Worm (Caenorhabditis elegans) whole organism, L2 larva: ENCODE results near the gene reps-1.

Experiments
- C34F6.9 ChIP-seq: fragments of 150-350 bp; optimal IDR thresholded peaks from 2 replicates; lab custom pipeline; 2014; ENCODE audit warnings: missing biosample characterization, missing genetic modification characterization
- F13H6.1 ChIP-seq: sonication (generic microtip); optimal IDR thresholded peaks from 2 replicates; lab custom pipeline; 2016; ENCODE audit warnings: missing genetic modification characterization, missing compliant biosample characterization
- R02D3.7 ChIP-seq: fragments of 150-350 bp; optimal IDR thresholded peaks from 2 replicates; lab custom pipeline; 2014; ENCODE audit warnings: missing biosample characterization, missing genetic modification characterization
- Y55F3AM.14 ChIP-seq: fragments of 200-800 bp; sonication (Bioruptor generic); optimal IDR thresholded peaks from 2 replicates; lab custom pipeline; 2018; ENCODE audit warnings: mild to moderate bottlenecking, missing genetic modification characterization, missing compliant biosample characterization
- ZK546.5 ChIP-seq: sonication (generic microtip); optimal IDR thresholded peaks from 2 replicates; lab custom pipeline; 2017; ENCODE audit warnings: missing biosample characterization, missing genetic modification characterization
- alr-1 ChIP-seq: fragments of 150-350 bp; optimal IDR thresholded peaks from 2 replicates; lab custom pipeline; 2014; ENCODE audit warnings: missing biosample characterization, missing genetic modification characterization
- aly-2 ChIP-seq: fragments of 150-350 bp; optimal IDR thresholded peaks from 2 replicates; lab custom pipeline; 2014; ENCODE audit warnings: missing biosample characterization, missing genetic modification characterization
- ama-1 ChIP-seq: fragments of 150-350 bp; optimal IDR thresholded peaks from 2 replicates; lab custom pipeline; 2018; ENCODE audit warnings: inconsistent platforms
- blmp-1 ChIP-seq: sonication (generic microtip); optimal IDR thresholded peaks from 2 replicates; lab custom pipeline; 2017; ENCODE audit warnings: missing genetic modification characterization, mild to moderate bottlenecking, missing compliant biosample characterization, antibody characterized with exemption, moderate library complexity; ENCODE audit not compliant: insufficient read depth
- ceh-16 ChIP-seq: fragments of 150-350 bp; optimal IDR thresholded peaks from 2 replicates; lab custom pipeline; 2014; ENCODE audit warnings: missing biosample characterization, missing genetic modification characterization
- ceh-82 ChIP-seq: fragments of 150-350 bp; optimal IDR thresholded peaks from 2 replicates; lab custom pipeline; 2014; ENCODE audit warnings: missing biosample characterization, missing genetic modification characterization
- crh-2 ChIP-seq: sonication (generic microtip); optimal IDR thresholded peaks from 2 replicates; lab custom pipeline; 2017; ENCODE audit warnings: missing biosample characterization, missing genetic modification characterization
- dmd-4 ChIP-seq: sonication (generic microtip); optimal IDR thresholded peaks from 2 replicates; lab custom pipeline; 2017; ENCODE audit warnings: missing biosample characterization, missing genetic modification characterization
- egl-27 ChIP-seq: sonication (generic microtip); optimal IDR thresholded peaks from 3 replicates; lab custom pipeline; 2017; ENCODE audit warnings: missing biosample characterization, missing genetic modification reagents, missing genetic modification characterization
- elt-1 ChIP-seq: fragments of 150-350 bp; optimal IDR thresholded peaks from 2 replicates; lab custom pipeline; 2014; ENCODE audit warnings: missing biosample characterization, missing genetic modification characterization
- elt-3 ChIP-seq: sonication (generic microtip); optimal IDR thresholded peaks from 2 replicates; lab custom pipeline; 2017; ENCODE audit warnings: missing biosample characterization, missing genetic modification characterization
- fos-1 ChIP-seq: fragments of 150-350 bp; optimal IDR thresholded peaks from 2 replicates; lab custom pipeline; 2014; ENCODE audit warnings: missing biosample characterization, missing genetic modification characterization
- gmeb-1 ChIP-seq: fragments of 150-350 bp; optimal IDR thresholded peaks from 2 replicates; lab custom pipeline; 2014; ENCODE audit warnings: missing biosample characterization, missing genetic modification characterization
- lin-11 ChIP-seq: fragments of 150-350 bp; sonication (generic microtip); optimal IDR thresholded peaks from 2 replicates; lab custom pipeline; 2014; ENCODE audit warnings: missing biosample characterization, missing genetic modification characterization, inconsistent platforms, mixed read lengths
- lin-13 ChIP-seq: fragments of 150-350 bp; optimal IDR thresholded peaks from 2 replicates; lab custom pipeline; 2014; ENCODE audit warnings: missing biosample characterization, missing genetic modification reagents, missing genetic modification characterization
- lin-39 ChIP-seq: fragments of 150-350 bp; optimal IDR thresholded peaks from 2 replicates; lab custom pipeline; 2014; ENCODE audit warnings: missing biosample characterization, missing genetic modification reagents, missing genetic modification characterization
- lsy-2 ChIP-seq, 2 experiments: fragments of 150-350 bp in 1 of 2; sonication (generic microtip) in 1 of 2; optimal IDR thresholded peaks; 2 replicates each; lab custom pipeline; 2014 to 2017; ENCODE audit warnings: missing biosample characterization in 2 of 2, missing genetic modification characterization in 2 of 2
- mab-5 ChIP-seq: fragments of 150-350 bp; optimal IDR thresholded peaks from 2 replicates; lab custom pipeline; 2014; ENCODE audit warnings: missing biosample characterization, missing genetic modification characterization
- mbf-1 ChIP-seq: sonication (generic microtip); optimal IDR thresholded peaks from 2 replicates; lab custom pipeline; 2017; ENCODE audit warnings: missing biosample characterization, missing genetic modification characterization
- mdl-1 ChIP-seq, 2 experiments: fragments of 150-350 bp in 1 of 2; sonication (generic microtip) in 1 of 2; optimal IDR thresholded peaks; 2 replicates each; lab custom pipeline; 2017; ENCODE audit warnings: missing biosample characterization in 2 of 2, missing genetic modification characterization in 2 of 2
- nhr-10 ChIP-seq: sonication (generic microtip); optimal IDR thresholded peaks from 2 replicates; lab custom pipeline; 2017; ENCODE audit warnings: missing biosample characterization, missing genetic modification characterization
- nhr-11 ChIP-seq: fragments of 150-350 bp; optimal IDR thresholded peaks from 2 replicates; lab custom pipeline; 2014; ENCODE audit warnings: missing biosample characterization, missing genetic modification characterization
- nhr-12 ChIP-seq: fragments of 150-350 bp; optimal IDR thresholded peaks from 2 replicates; lab custom pipeline; 2014; ENCODE audit warnings: missing biosample characterization, missing genetic modification characterization
- nhr-129 ChIP-seq: fragments of 150-350 bp; optimal IDR thresholded peaks from 2 replicates; lab custom pipeline; 2014; ENCODE audit warnings: missing biosample characterization, missing genetic modification characterization
- nhr-21 ChIP-seq: fragments of 150-350 bp; optimal IDR thresholded peaks from 2 replicates; lab custom pipeline; 2014; ENCODE audit warnings: missing biosample characterization, missing genetic modification characterization
- nhr-23 ChIP-seq: fragments of 150-350 bp; optimal IDR thresholded peaks from 2 replicates; lab custom pipeline; 2014; ENCODE audit warnings: missing biosample characterization, missing genetic modification reagents, missing genetic modification characterization
- nhr-237 ChIP-seq: fragments of 150-350 bp; optimal IDR thresholded peaks from 2 replicates; lab custom pipeline; 2014; ENCODE audit warnings: missing biosample characterization, missing genetic modification characterization
- nhr-25 ChIP-seq: fragments of 150-350 bp; sonication (generic microtip); optimal IDR thresholded peaks from 3 replicates; lab custom pipeline; 2014; ENCODE audit warnings: missing biosample characterization, missing genetic modification characterization
- nhr-6 ChIP-seq: fragments of 150-350 bp; optimal IDR thresholded peaks from 2 replicates; lab custom pipeline; 2014; ENCODE audit warnings: missing biosample characterization, missing genetic modification characterization
- nhr-77 ChIP-seq: fragments of 150-350 bp; optimal IDR thresholded peaks from 2 replicates; lab custom pipeline; 2014; ENCODE audit warnings: missing biosample characterization, missing genetic modification characterization
- peb-1 ChIP-seq: fragments of 150-350 bp; optimal IDR thresholded peaks from 2 replicates; lab custom pipeline; 2014; ENCODE audit warnings: missing biosample characterization, missing genetic modification characterization
- sem-4 ChIP-seq: fragments of 150-350 bp; optimal IDR thresholded peaks from 2 replicates; lab custom pipeline; 2014; ENCODE audit warnings: missing biosample characterization, missing genetic modification reagents, missing genetic modification characterization
- skn-1 ChIP-seq: sonication (generic microtip); optimal IDR thresholded peaks from 2 replicates; lab custom pipeline; 2017; ENCODE audit warnings: missing biosample characterization, missing genetic modification characterization
- sma-3 ChIP-seq: sonication (generic microtip); optimal IDR thresholded peaks from 2 replicates; lab custom pipeline; 2016; ENCODE audit warnings: missing genetic modification reagents, missing genetic modification characterization, missing compliant biosample characterization
- sma-9 ChIP-seq, 2 experiments: fragments of 150-350 bp in 1 of 2; sonication (generic microtip) in 1 of 2; optimal IDR thresholded peaks; 2 replicates each; lab custom pipeline; 2014 to 2016; ENCODE audit warnings: missing genetic modification characterization in 2 of 2, mild to moderate bottlenecking in 1 of 2, missing biosample characterization in 1 of 2, missing compliant biosample characterization in 1 of 2, missing genetic modification reagents in 1 of 2, moderate library complexity in 1 of 2
- snpc-4 ChIP-seq: fragments of 150-350 bp; optimal IDR thresholded peaks from 2 replicates; lab custom pipeline; 2014; ENCODE audit warnings: missing biosample characterization, missing genetic modification characterization
- unc-39 ChIP-seq: fragments of 150-350 bp; optimal IDR thresholded peaks from 2 replicates; lab custom pipeline; 2014; ENCODE audit warnings: missing biosample characterization, missing genetic modification characterization
- unc-55 ChIP-seq: fragments of 150-350 bp; sonication (generic microtip); optimal IDR thresholded peaks from 3 replicates; lab custom pipeline; 2014; ENCODE audit warnings: missing biosample characterization, missing genetic modification reagents, missing genetic modification characterization
- unc-62 ChIP-seq: fragments of 150-350 bp; optimal IDR thresholded peaks from 2 replicates; lab custom pipeline; 2014; ENCODE audit warnings: missing biosample characterization, missing genetic modification reagents, missing genetic modification characterization
- zag-1 ChIP-seq: fragments of 150-350 bp; optimal IDR thresholded peaks from 2 replicates; lab custom pipeline; 2014; ENCODE audit warnings: missing biosample characterization, missing genetic modification characterization
- ztf-1 ChIP-seq: fragments of 200-800 bp; sonication (Bioruptor generic); conservative IDR thresholded peaks from 2 replicates; pipeline ENCODE4 v1.3.6; 2022; ENCODE audit warnings: missing genetic modification characterization, missing compliant biosample characterization
- ztf-11 ChIP-seq: sonication (generic microtip); optimal IDR thresholded peaks from 2 replicates; lab custom pipeline; 2017; ENCODE audit warnings: missing biosample characterization, missing genetic modification characterization
- ztf-4 ChIP-seq: fragments of 150-350 bp; optimal IDR thresholded peaks from 2 replicates; lab custom pipeline; 2014; ENCODE audit warnings: missing biosample characterization, missing genetic modification characterization

Gene reps-1

ce11 chrV:18969590-18970105 is 20.7 kb downstream of the reps-1 start, which contains the start of gene Y39B6A.42:
TSS of gene Y39B6A.42 (minus strand) at chrV:18969640.
- TF ChIP-seq lsy-2 (tag; optimal IDR thresholded peaks at IDR 0.05; lab: Kevin White, UChicago), result no peak
- TF ChIP-seq nhr-23 (tag; lab: Kevin White, UChicago), result no peak
- no peak for TF ChIP-seq elt-1
- TF ChIP-seq ceh-82, result no peak
- no peak for TF ChIP-seq blmp-1 (tag; lab: Kevin White, UChicago)
- TF ChIP-seq dmd-4 (tag; lab: Kevin White, UChicago), result no peak
- TF ChIP-seq alr-1 (tag; lab: Kevin White, UChicago), result no peak
- TF ChIP-seq unc-55, result no peak
- no peak for TF ChIP-seq elt-3 (tag; lab: Kevin White, UChicago)
- TF ChIP-seq nhr-6, result no peak
- no peak for TF ChIP-seq fos-1
- TF ChIP-seq aly-2, result no peak
- TF ChIP-seq nhr-25 (tag; lab: Kevin White, UChicago), result no peak
- TF ChIP-seq nhr-12 (tag; lab: Kevin White, UChicago), result no peak
- no peak for TF ChIP-seq sma-3 (GFP tag; lab: Kevin White, UChicago)
- TF ChIP-seq F13H6.1 (tag; lab: Kevin White, UChicago), result no peak
- no peak for TF ChIP-seq nhr-77 (tag; lab: Kevin White, UChicago)
- no peak for TF ChIP-seq ZK546.5
- TF ChIP-seq C34F6.9 (tag; lab: Kevin White, UChicago), result no peak
- no peak for TF ChIP-seq egl-27 (tag; lab: Kevin White, UChicago)

DNA sequence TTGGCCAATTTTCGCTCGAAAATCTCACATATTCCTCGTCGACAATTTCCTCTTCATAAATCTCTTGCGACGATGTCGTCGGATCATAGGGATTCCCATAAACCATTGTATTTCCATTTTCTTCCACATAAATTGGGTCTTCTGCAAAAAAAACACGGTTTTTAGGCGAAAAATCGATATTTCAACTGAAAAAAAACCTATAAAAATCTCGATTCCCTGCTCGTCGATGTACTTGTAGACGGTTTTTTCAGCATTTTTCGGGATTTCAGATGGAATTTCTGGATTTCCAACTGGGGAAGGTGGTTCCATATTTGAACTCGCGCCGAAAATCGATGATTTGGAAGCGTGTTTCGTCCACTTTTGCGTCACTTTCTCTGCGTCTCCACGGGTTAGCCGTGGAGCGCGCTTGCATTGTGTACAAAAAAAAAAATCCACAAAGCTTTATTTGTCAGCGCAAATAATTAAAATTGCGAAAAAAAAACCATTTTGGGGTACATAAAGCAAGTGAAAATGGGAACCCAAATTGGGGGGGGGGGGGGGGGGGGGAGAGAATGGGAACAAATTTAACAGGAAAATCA is 22.7 kb downstream of the reps-1 start, which contains the start of gene Y39B6A.43:
Gene Y39B6A.43 (minus strand): TSS at position 351 of the 578 bp plus-strand sequence.
- TF ChIP-seq unc-55, result peak; percentile 99
- peak; percentile 94 for TF ChIP-seq sem-4 (tag; lab: Kevin White, UChicago)
- peak; percentile 67 for TF ChIP-seq blmp-1 (tag; lab: Kevin White, UChicago)
- TF ChIP-seq nhr-6, result peak; percentile 91
- peak; percentile 88 for TF ChIP-seq F13H6.1 (tag; lab: Kevin White, UChicago)
- TF ChIP-seq nhr-77 (tag; lab: Kevin White, UChicago), result peak; percentile 90
- TF ChIP-seq peb-1 (tag; lab: Kevin White, UChicago), result no peak
- peak; percentile 68 for TF ChIP-seq ZK546.5
- peak; percentile 83 for TF ChIP-seq snpc-4
- TF ChIP-seq ama-1, result no peak
- TF ChIP-seq ztf-1, result no peak
- no peak for TF ChIP-seq elt-3 (tag; lab: Kevin White, UChicago)
- TF ChIP-seq unc-39 (tag; lab: Kevin White, UChicago), result peak; percentile 85
- no peak for TF ChIP-seq aly-2
- TF ChIP-seq nhr-12 (tag; lab: Kevin White, UChicago), result no peak
- peak; percentile 90 for TF ChIP-seq zag-1
- TF ChIP-seq nhr-129 (tag; lab: Kevin White, UChicago), result peak; percentile 96
- peak; percentile 81 for TF ChIP-seq ztf-4 (tag; lab: Kevin White, UChicago)
- no peak for TF ChIP-seq unc-62
- peak; percentile 91 for TF ChIP-seq sma-3 (GFP tag; lab: Kevin White, UChicago)
- TF ChIP-seq nhr-21 (tag; lab: Kevin White, UChicago), result peak; percentile 94
- TF ChIP-seq ztf-11 (tag; lab: Kevin White, UChicago), result no peak
- TF ChIP-seq C34F6.9 (tag; lab: Kevin White, UChicago), result peak; percentile 91
- TF ChIP-seq crh-2 (tag; lab: Kevin White, UChicago), result peak; percentile 97
- peak; percentile 94 to 97 for TF ChIP-seq lsy-2 (tag; optimal IDR thresholded peaks at IDR 0.05; lab: Kevin White, UChicago)
- peak; percentile 19 for TF ChIP-seq mbf-1 (tag; lab: Kevin White, UChicago)
- TF ChIP-seq nhr-23 (tag; lab: Kevin White, UChicago), result no peak
- TF ChIP-seq nhr-25 (tag; lab: Kevin White, UChicago), result peak; percentile 96
- peak; percentile 80 for TF ChIP-seq egl-27 (tag; lab: Kevin White, UChicago)
- TF ChIP-seq gmeb-1 (tag; lab: Kevin White, UChicago), result peak; percentile 99
- TF ChIP-seq nhr-10 (tag; lab: Kevin White, UChicago), result peak; percentile 87
- TF ChIP-seq alr-1 (tag; lab: Kevin White, UChicago), result no peak
- peak; percentile 92 for TF ChIP-seq mab-5
- TF ChIP-seq elt-1, result no peak
- no peak for TF ChIP-seq nhr-11 (tag; lab: Kevin White, UChicago)
- peak; percentile 93 for TF ChIP-seq lin-11
- TF ChIP-seq lin-39 (tag; lab: Kevin White, UChicago), result no peak
- peak; percentile 86 for TF ChIP-seq nhr-237 (tag; lab: Kevin White, UChicago)
- peak; percentile 79 for TF ChIP-seq R02D3.7 (tag; lab: Kevin White, UChicago)
- TF ChIP-seq Y55F3AM.14 (GFP tag; lab: Kevin White, UChicago), result peak; percentile 93
- no peak for TF ChIP-seq dmd-4 (tag; lab: Kevin White, UChicago)
- TF ChIP-seq sma-9 (GFP tag; optimal IDR thresholded peaks at IDR 0.05; lab: Kevin White, UChicago), result peak; percentile 93
- no peak for TF ChIP-seq sma-9 (tag; optimal IDR thresholded peaks at IDR 0.05; lab: Kevin White, UChicago)
- peak; percentile 57 for TF ChIP-seq skn-1 (tag; lab: Kevin White, UChicago)
- TF ChIP-seq mdl-1 (tag; optimal IDR thresholded peaks at IDR 0.05; lab: Kevin White, UChicago), result peak in 1 of 2 experiments; percentile 72
- peak; percentile 55 for TF ChIP-seq ceh-16 (tag; lab: Kevin White, UChicago)
- peak; percentile 99 for TF ChIP-seq lin-13
- TF ChIP-seq fos-1, result peak; percentile 90
- TF ChIP-seq ceh-82, result peak; percentile 93
